Fruit fly (Drosophila melanogaster) whole organism, adult: Measurements from ENCODE around the gene eas.
A peak's percentile ranks its signal among the peaks of the same experiment; 100 is the strongest.

Source experiments
- CG11617 ChIP-seq: fragments of 200-800 bp; sonication (Bioruptor generic); optimal IDR thresholded peaks from 2 replicates; lab custom pipeline; 2017; ENCODE audit warnings: mild to moderate bottlenecking, missing biosample characterization, missing genetic modification reagents, missing genetic modification characterization
- CG12768 ChIP-seq: fragments of 200-800 bp; sonication (Bioruptor generic); optimal IDR thresholded peaks from 2 replicates; lab custom pipeline; 2017; ENCODE audit warnings: missing biosample characterization, missing genetic modification characterization, mild to moderate bottlenecking, moderate library complexity, missing genetic modification reagents
- CG14711 ChIP-seq: fragments of 200-800 bp; sonication (Bioruptor generic); optimal IDR thresholded peaks from 2 replicates; lab custom pipeline; 2018; ENCODE audit warnings: missing biosample characterization, mild to moderate bottlenecking, missing genetic modification characterization, moderate library complexity
- CG1620 ChIP-seq: fragments of 200-800 bp; sonication (Bioruptor generic); optimal IDR thresholded peaks from 2 replicates; lab custom pipeline; 2016; ENCODE audit warnings: missing biosample characterization, missing genetic modification characterization
- CG33017 ChIP-seq: fragments of 200-800 bp; sonication (Bioruptor generic); optimal IDR thresholded peaks from 2 replicates; lab custom pipeline; 2018; ENCODE audit warnings: missing biosample characterization, mild to moderate bottlenecking, missing genetic modification characterization, moderate library complexity
- CG5204 ChIP-seq: fragments of 200-800 bp; sonication (Bioruptor generic); optimal IDR thresholded peaks from 2 replicates; lab custom pipeline; 2016; ENCODE audit warnings: missing biosample characterization, missing genetic modification characterization
- CG7045 ChIP-seq: fragments of 200-800 bp; sonication (Bioruptor generic); optimal IDR thresholded peaks from 2 replicates; lab custom pipeline; 2017; ENCODE audit warnings: missing biosample characterization, mild to moderate bottlenecking, missing genetic modification characterization
- CG7101 ChIP-seq: fragments of 200-800 bp; sonication (Bioruptor generic); optimal IDR thresholded peaks from 2 replicates; lab custom pipeline; 2018; ENCODE audit warnings: missing biosample characterization, mild to moderate bottlenecking, missing genetic modification characterization, moderate library complexity
- Clk ChIP-seq: fragments of 200-800 bp; sonication (Bioruptor generic); optimal IDR thresholded peaks from 2 replicates; lab custom pipeline; 2017; ENCODE audit warnings: missing biosample characterization, missing genetic modification characterization
- Crg-1 ChIP-seq: fragments of 200-800 bp; sonication (Bioruptor generic); optimal IDR thresholded peaks from 2 replicates; lab custom pipeline; 2016; ENCODE audit warnings: missing biosample characterization, missing genetic modification characterization
- Hr96 ChIP-seq: fragments of 200-800 bp; sonication (Bioruptor generic); optimal IDR thresholded peaks from 2 replicates; lab custom pipeline; 2016; ENCODE audit warnings: missing biosample characterization, missing genetic modification characterization
- Mnt ChIP-seq: fragments of 200-800 bp; sonication (Bioruptor generic); optimal IDR thresholded peaks from 2 replicates; lab custom pipeline; 2016; ENCODE audit warnings: missing biosample characterization, mild to moderate bottlenecking, missing genetic modification characterization
- bab1 ChIP-seq: fragments of 200-800 bp; sonication (Bioruptor generic); optimal IDR thresholded peaks from 3 replicates; lab custom pipeline; 2019; ENCODE audit warnings: missing biosample characterization, mild to moderate bottlenecking, missing genetic modification characterization, moderate library complexity
- cic ChIP-seq: fragments of 200-800 bp; sonication (Bioruptor generic); optimal IDR thresholded peaks from 2 replicates; lab custom pipeline; 2017; ENCODE audit warnings: missing biosample characterization, mild to moderate bottlenecking, missing genetic modification characterization, moderate library complexity
- cnc ChIP-seq, 2 experiments: fragments of >200 bp; optimal IDR thresholded peaks; 2 replicates each; lab custom pipeline; 2017
- kay ChIP-seq: fragments of 200-800 bp; sonication (Bioruptor generic); peaks from one replicate; lab custom pipeline; 2016; ENCODE audit warnings: missing biosample characterization, missing genetic modification characterization, borderline replicate concordance
- ovo ChIP-seq: fragments of 200-800 bp; sonication (Bioruptor generic); optimal IDR thresholded peaks from 2 replicates; lab custom pipeline; 2016; ENCODE audit warnings: missing biosample characterization, missing genetic modification characterization
- pad ChIP-seq: fragments of 200-800 bp; sonication (Bioruptor generic); optimal IDR thresholded peaks from 3 replicates; lab custom pipeline; 2017; ENCODE audit warnings: missing biosample characterization, missing genetic modification characterization, mild to moderate bottlenecking, moderate library complexity, missing genetic modification reagents
- tj ChIP-seq: fragments of 200-800 bp; sonication (Bioruptor generic); optimal IDR thresholded peaks from 3 replicates; lab custom pipeline; 2017; ENCODE audit warnings: missing biosample characterization, mild to moderate bottlenecking, missing genetic modification characterization, moderate library complexity
- toe ChIP-seq: fragments of 200-800 bp; sonication (Bioruptor generic); optimal IDR thresholded peaks from 2 replicates; lab custom pipeline; 2016; ENCODE audit warnings: missing biosample characterization, missing genetic modification characterization

The eas gene

DNA sequence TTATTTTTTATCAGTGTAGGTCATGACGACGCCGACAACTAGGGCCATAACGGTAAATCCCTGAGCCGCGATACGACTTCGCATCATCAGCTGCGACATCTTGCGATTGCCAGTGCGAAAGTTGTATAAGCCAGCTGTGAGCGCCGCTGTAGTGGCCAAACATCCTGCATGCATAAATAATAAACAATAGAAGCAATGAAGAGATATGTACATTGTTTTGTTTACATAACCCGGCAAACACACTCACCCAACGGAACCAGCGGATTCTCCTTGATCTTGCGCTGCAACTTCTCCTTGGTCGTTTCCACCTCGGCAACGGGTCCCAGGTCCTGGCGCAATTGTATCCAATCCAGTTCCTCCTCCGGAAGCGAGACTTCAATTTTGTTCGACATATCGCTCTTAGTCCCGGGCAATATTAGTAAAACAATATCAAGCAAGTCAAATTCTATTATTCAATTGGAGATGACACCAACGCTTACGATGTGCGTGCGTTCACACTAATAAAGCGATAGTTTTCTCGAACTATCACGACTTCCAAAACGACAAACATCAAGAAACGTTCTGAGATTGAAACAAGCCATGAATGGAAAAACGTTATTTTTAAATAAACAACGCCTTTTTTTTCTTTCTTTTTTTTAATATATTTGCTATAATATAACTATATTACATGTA lies 53.6 kb downstream of the eas start:
- TF ChIP-seq Hr96 (GFP tag; lab: Kevin White, UChicago) (no peak), CG11617 (GFP tag; lab: Kevin White, UChicago) (peak; percentile 28), ovo (GFP tag; lab: Kevin White, UChicago) (peak; percentile 54), cnc (optimal IDR thresholded peaks at IDR 0.05; lab: Kevin White, UChicago) (no peak), kay (GFP tag; lab: Kevin White, UChicago) (no peak), Mnt (GFP tag; lab: Kevin White, UChicago) (peak; percentile 21), pad (GFP tag; lab: Kevin White, UChicago) (peak; percentile 11), CG12768 (GFP tag; lab: Kevin White, UChicago) (no peak), CG33017 (tag; lab: Kevin White, UChicago) (no peak), CG7045 (no peak), Crg-1 (GFP tag; lab: Kevin White, UChicago) (no peak), cic (GFP tag; lab: Kevin White, UChicago) (no peak), CG5204 (GFP tag; lab: Kevin White, UChicago) (no peak), toe (GFP tag; lab: Kevin White, UChicago) (no peak), bab1 (GFP tag; lab: Kevin White, UChicago) (peak; percentile 6), Clk (GFP tag; lab: Kevin White, UChicago) (no peak), CG7101 (tag; lab: Kevin White, UChicago) (no peak), CG14711 (tag; lab: Kevin White, UChicago) (no peak), CG1620 (no peak), tj (GFP tag; lab: Kevin White, UChicago) (no peak)

DNA sequence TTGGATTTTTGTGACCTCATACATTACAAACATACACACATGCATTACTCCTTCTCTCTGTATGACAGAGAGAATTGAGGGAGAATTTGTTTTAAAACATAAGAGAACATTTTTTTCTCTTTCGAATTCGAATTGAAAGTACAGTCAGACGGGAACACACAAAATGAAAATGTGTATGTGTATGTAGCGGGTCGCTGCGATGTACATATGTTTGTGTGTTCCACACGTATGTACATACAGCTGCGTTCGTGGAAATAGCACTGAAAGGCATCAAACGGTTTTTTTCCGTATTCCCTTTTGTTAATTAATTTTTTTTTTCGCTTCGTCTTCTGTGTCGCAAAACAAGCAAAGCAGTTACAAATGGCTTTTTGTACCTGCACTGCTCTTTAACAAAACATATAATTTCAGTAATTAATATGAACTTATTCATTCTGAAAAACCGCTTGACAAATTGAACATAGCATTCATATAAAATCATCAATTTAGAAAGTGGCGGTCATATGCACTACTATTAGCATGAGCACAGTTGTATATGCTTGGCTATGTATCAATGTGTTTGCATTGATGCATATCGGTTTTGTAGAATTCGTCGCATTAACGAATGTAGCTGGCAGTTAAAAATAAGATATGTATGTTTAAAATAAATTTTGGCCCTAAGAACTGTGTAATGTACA lies 54.6 kb downstream of the eas start:
- TF ChIP-seq Clk (GFP tag; lab: Kevin White, UChicago) (peak; percentile 84), kay (GFP tag; lab: Kevin White, UChicago) (peak; percentile 80), tj (GFP tag; lab: Kevin White, UChicago) (peak; percentile 85), CG7045 (peak; percentile 95), CG5204 (GFP tag; lab: Kevin White, UChicago) (peak; percentile 94), CG14711 (tag; lab: Kevin White, UChicago) (peak; percentile 94), CG7101 (tag; lab: Kevin White, UChicago) (peak; percentile 98), pad (GFP tag; lab: Kevin White, UChicago) (peak; percentile 91), bab1 (GFP tag; lab: Kevin White, UChicago) (peak; percentile 95), ovo (GFP tag; lab: Kevin White, UChicago) (peak; percentile 95), Hr96 (GFP tag; lab: Kevin White, UChicago) (no peak), CG12768 (GFP tag; lab: Kevin White, UChicago) (peak; percentile 95), CG1620 (peak; percentile 82), toe (GFP tag; lab: Kevin White, UChicago) (peak; percentile 83), Crg-1 (GFP tag; lab: Kevin White, UChicago) (peak; percentile 92), CG11617 (GFP tag; lab: Kevin White, UChicago) (peak; percentile 98), cic (GFP tag; lab: Kevin White, UChicago) (peak; percentile 83), CG33017 (tag; lab: Kevin White, UChicago) (peak; percentile 95), Mnt (GFP tag; lab: Kevin White, UChicago) (peak; percentile 88), cnc (optimal IDR thresholded peaks at IDR 0.05; lab: Kevin White, UChicago) (no peak)

DNA sequence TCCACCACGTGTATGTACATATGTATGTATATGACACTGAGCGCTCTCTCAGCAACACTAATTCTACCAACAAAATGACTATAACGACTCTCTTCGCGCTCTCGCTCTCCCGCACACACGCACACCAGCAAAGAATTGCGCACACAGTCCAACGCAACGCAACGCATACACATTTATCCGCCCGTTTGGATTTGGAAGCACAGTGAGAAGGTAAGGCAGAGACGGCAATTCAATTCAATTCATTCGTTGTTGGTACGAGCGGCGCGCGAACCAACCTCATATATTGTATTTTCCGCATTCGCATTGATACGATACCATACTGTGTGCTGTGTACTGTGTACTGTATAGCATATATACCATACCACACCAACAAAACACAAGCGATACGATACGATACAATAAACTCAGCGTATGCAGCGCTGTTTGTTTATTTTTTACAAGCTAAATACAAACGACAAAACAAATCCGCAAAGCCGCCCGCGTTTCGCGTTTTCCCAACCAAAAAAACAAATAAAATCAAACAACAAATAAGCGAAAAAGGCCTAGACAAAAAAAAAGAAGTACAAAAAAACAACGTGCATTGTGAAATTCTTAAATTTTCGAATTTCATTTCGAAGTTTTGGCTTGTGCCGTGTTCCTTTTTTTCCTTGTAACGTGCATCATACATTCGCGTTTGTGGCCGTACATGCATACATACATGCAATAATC lies 55.5 kb downstream of the eas start, which contains the start of the genes CG9921 and Dsp1:
Gene CG9921 (minus strand): TSS at position 167 of the 708 bp plus-strand sequence.
Gene Dsp1 (plus strand): TSS at position 179 of the 708 bp plus-strand sequence.
- TF ChIP-seq cic (GFP tag; lab: Kevin White, UChicago) (peak; percentile 96), CG7101 (tag; lab: Kevin White, UChicago) (peak; percentile 1), CG33017 (tag; lab: Kevin White, UChicago) (no peak), Hr96 (GFP tag; lab: Kevin White, UChicago) (peak; percentile 20), bab1 (GFP tag; lab: Kevin White, UChicago) (peak; percentile 24), CG1620 (peak; percentile 16), cnc (optimal IDR thresholded peaks at IDR 0.05; lab: Kevin White, UChicago) (no peak), Clk (GFP tag; lab: Kevin White, UChicago) (no peak), Mnt (GFP tag; lab: Kevin White, UChicago) (peak; percentile 93), pad (GFP tag; lab: Kevin White, UChicago) (no peak), toe (GFP tag; lab: Kevin White, UChicago) (no peak), tj (GFP tag; lab: Kevin White, UChicago) (no peak), ovo (GFP tag; lab: Kevin White, UChicago) (peak; percentile 13), CG11617 (GFP tag; lab: Kevin White, UChicago) (no peak), Crg-1 (GFP tag; lab: Kevin White, UChicago) (no peak), CG7045 (no peak), CG12768 (GFP tag; lab: Kevin White, UChicago) (peak; percentile 38), CG14711 (tag; lab: Kevin White, UChicago) (peak; percentile 22), CG5204 (GFP tag; lab: Kevin White, UChicago) (no peak), kay (GFP tag; lab: Kevin White, UChicago) (peak; percentile 6)

DNA sequence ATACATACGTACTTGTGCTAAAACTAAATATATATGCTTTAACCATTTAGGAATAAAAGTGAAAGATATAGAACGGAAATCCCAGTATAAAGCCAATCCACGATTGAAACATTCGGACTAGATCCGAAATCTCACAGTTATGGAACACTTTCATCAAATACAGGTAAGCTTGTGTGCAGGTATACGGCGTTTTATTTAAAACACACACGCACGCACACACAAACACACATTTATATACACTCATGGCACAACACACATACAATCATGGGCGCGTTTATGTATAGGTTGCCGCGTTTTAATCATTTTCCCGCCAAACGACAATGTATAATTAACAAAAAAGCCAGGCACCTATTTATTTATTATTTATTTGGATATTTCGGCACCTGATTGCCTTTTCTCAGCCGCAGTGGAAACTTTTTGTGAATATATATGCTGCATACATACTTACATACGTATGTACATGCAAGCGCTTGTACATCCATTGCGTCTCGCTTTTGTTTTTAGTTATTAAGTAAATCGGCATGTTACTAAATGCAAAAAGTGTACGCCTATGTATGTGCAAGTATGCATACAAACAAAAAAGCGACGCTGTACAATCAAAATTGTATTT lies 56.2 kb downstream of the eas start:
- TF ChIP-seq bab1 (GFP tag; lab: Kevin White, UChicago) (no peak), cic (GFP tag; lab: Kevin White, UChicago) (peak; percentile 20), Mnt (GFP tag; lab: Kevin White, UChicago) (peak; percentile 43)
